Worm (Caenorhabditis elegans) whole organism, L2 larva: ENCODE results near the gene col-185.

Source experiments
- R02D3.7 ChIP-seq: fragments of 150-350 bp; optimal IDR thresholded peaks from 2 replicates; lab custom pipeline; 2014; ENCODE audit warnings: missing biosample characterization, missing genetic modification characterization
- ZK546.5 ChIP-seq: sonication (generic microtip); optimal IDR thresholded peaks from 2 replicates; lab custom pipeline; 2017; ENCODE audit warnings: missing biosample characterization, missing genetic modification characterization
- alr-1 ChIP-seq: fragments of 150-350 bp; optimal IDR thresholded peaks from 2 replicates; lab custom pipeline; 2014; ENCODE audit warnings: missing biosample characterization, missing genetic modification characterization
- blmp-1 ChIP-seq: sonication (generic microtip); optimal IDR thresholded peaks from 2 replicates; lab custom pipeline; 2017; ENCODE audit warnings: missing genetic modification characterization, mild to moderate bottlenecking, missing compliant biosample characterization, antibody characterized with exemption, moderate library complexity; ENCODE audit not compliant: insufficient read depth
- mdl-1 ChIP-seq, 2 experiments: fragments of 150-350 bp in 1 of 2; sonication (generic microtip) in 1 of 2; optimal IDR thresholded peaks; 2 replicates each; lab custom pipeline; 2017; ENCODE audit warnings: missing biosample characterization in 2 of 2, missing genetic modification characterization in 2 of 2
- nhr-10 ChIP-seq: sonication (generic microtip); optimal IDR thresholded peaks from 2 replicates; lab custom pipeline; 2017; ENCODE audit warnings: missing biosample characterization, missing genetic modification characterization
- nhr-12 ChIP-seq: fragments of 150-350 bp; optimal IDR thresholded peaks from 2 replicates; lab custom pipeline; 2014; ENCODE audit warnings: missing biosample characterization, missing genetic modification characterization
- skn-1 ChIP-seq: sonication (generic microtip); optimal IDR thresholded peaks from 2 replicates; lab custom pipeline; 2017; ENCODE audit warnings: missing biosample characterization, missing genetic modification characterization
- snpc-4 ChIP-seq: fragments of 150-350 bp; optimal IDR thresholded peaks from 2 replicates; lab custom pipeline; 2014; ENCODE audit warnings: missing biosample characterization, missing genetic modification characterization
- zag-1 ChIP-seq: fragments of 150-350 bp; optimal IDR thresholded peaks from 2 replicates; lab custom pipeline; 2014; ENCODE audit warnings: missing biosample characterization, missing genetic modification characterization

ce11 chrX:13527347-13528092 lies 16.6 kb upstream of the col-185 start, which contains the start of gene pab-2:
- TF ChIP-seq zag-1 (tag; lab: Kevin White, UChicago) (peak; percentile 81), mdl-1 (tag; optimal IDR thresholded peaks at IDR 0.05; lab: Kevin White, UChicago) (peak; percentile 59 to 70), alr-1 (tag; lab: Kevin White, UChicago) (no peak), nhr-12 (tag; lab: Kevin White, UChicago) (no peak), skn-1 (tag; lab: Kevin White, UChicago) (no peak), nhr-10 (tag; lab: Kevin White, UChicago) (no peak), R02D3.7 (tag; lab: Kevin White, UChicago) (no peak), ZK546.5 (tag; lab: Kevin White, UChicago) (no peak), blmp-1 (peak; percentile 54), snpc-4 (tag; lab: Kevin White, UChicago) (peak; percentile 61)
